Fruit fly (Drosophila melanogaster) whole organism, embryonic: ENCODE data around the gene CG15152.

Source experiments
- Asciz ChIP-seq: fragments of 200-800 bp; sonication (Bioruptor generic); optimal IDR thresholded peaks from 2 replicates; lab custom pipeline; 2017; ENCODE audit warnings: missing biosample characterization, mild to moderate bottlenecking, missing genetic modification characterization, missing genetic modification reagents
- Atf-2 ChIP-seq: fragments of 200-800 bp; sonication (Bioruptor generic); optimal IDR thresholded peaks from 2 replicates; lab custom pipeline; 2016; ENCODE audit warnings: missing biosample characterization, missing genetic modification characterization
- CG10462 ChIP-seq: fragments of 200-800 bp; sonication (Bioruptor generic); optimal IDR thresholded peaks from 2 replicates; lab custom pipeline; 2016; ENCODE audit warnings: missing biosample characterization, missing genetic modification characterization
- CG11247 ChIP-seq: fragments of 200-800 bp; sonication (Bioruptor generic); IDR thresholded peaks from 2 replicates; pipeline ENCODE4 v1.3.6; 2022; ENCODE audit warnings: missing biosample characterization, missing genetic modification characterization
- CG11504 ChIP-seq: fragments of 200-800 bp; sonication (Bioruptor generic); optimal IDR thresholded peaks from 3 replicates; lab custom pipeline; 2019; ENCODE audit warnings: missing biosample characterization, mild to moderate bottlenecking, missing genetic modification characterization, moderate library complexity
- CG13624 ChIP-seq: fragments of 200-800 bp; sonication (Bioruptor generic); optimal IDR thresholded peaks from 2 replicates; lab custom pipeline; 2016; ENCODE audit warnings: missing biosample characterization, missing genetic modification characterization
- CG14710 ChIP-seq: fragments of 200-800 bp; sonication (Bioruptor generic); optimal IDR thresholded peaks from 3 replicates; lab custom pipeline; 2019; ENCODE audit warnings: missing biosample characterization, mild to moderate bottlenecking, missing genetic modification characterization, moderate library complexity
- CG14965 ChIP-seq: fragments of 200-800 bp; sonication (Bioruptor generic); optimal IDR thresholded peaks from 2 replicates; lab custom pipeline; 2016; ENCODE audit warnings: missing biosample characterization, missing genetic modification characterization, borderline replicate concordance
- CG15269 ChIP-seq: fragments of 200-800 bp; sonication (Bioruptor generic); optimal IDR thresholded peaks from 2 replicates; lab custom pipeline; 2018; ENCODE audit warnings: missing biosample characterization, mild to moderate bottlenecking, missing genetic modification characterization, moderate library complexity
- CG1647 ChIP-seq: fragments of 200-800 bp; sonication (Bioruptor generic); optimal IDR thresholded peaks from 3 replicates; lab custom pipeline; 2016; ENCODE audit warnings: missing biosample characterization, missing genetic modification characterization
- CG17361 ChIP-seq: fragments of 200-800 bp; sonication (Bioruptor generic); IDR thresholded peaks from 3 replicates; pipeline ENCODE4 v1.3.6; 2022; ENCODE audit warnings: missing biosample characterization, missing genetic modification characterization
- CG17385 ChIP-seq: fragments of 200-800 bp; sonication (Bioruptor generic); optimal IDR thresholded peaks from 3 replicates; lab custom pipeline; 2018; ENCODE audit warnings: missing biosample characterization, mild to moderate bottlenecking, missing genetic modification characterization
- CG1792 ChIP-seq: fragments of 200-800 bp; sonication (Bioruptor generic); optimal IDR thresholded peaks from 2 replicates; lab custom pipeline; 2016; ENCODE audit warnings: missing biosample characterization, missing genetic modification characterization
- CG34422 ChIP-seq: fragments of 200-800 bp; sonication (Bioruptor generic); IDR thresholded peaks from 3 replicates; pipeline ENCODE4 v1.3.6; 2022; ENCODE audit warnings: missing biosample characterization, missing genetic modification characterization
- CG4360 ChIP-seq: fragments of 200-800 bp; sonication (Bioruptor generic); IDR thresholded peaks from 2 replicates; pipeline ENCODE4 v1.3.6; 2022; ENCODE audit warnings: missing biosample characterization, missing genetic modification characterization
- CG4707 ChIP-seq: fragments of 200-800 bp; sonication (Bioruptor generic); optimal IDR thresholded peaks from 2 replicates; lab custom pipeline; 2018; ENCODE audit warnings: missing biosample characterization, mild to moderate bottlenecking, missing genetic modification characterization, moderate library complexity
- CG4820 ChIP-seq: fragments of 200-800 bp; sonication (Bioruptor generic); optimal IDR thresholded peaks from 3 replicates; lab custom pipeline; 2016; ENCODE audit warnings: missing biosample characterization, missing genetic modification characterization
- CG4854 ChIP-seq: fragments of 200-800 bp; sonication (Bioruptor generic); optimal IDR thresholded peaks from 2 replicates; lab custom pipeline; 2016; ENCODE audit warnings: missing biosample characterization, missing genetic modification characterization, inconsistent platforms
- CG5953 ChIP-seq: fragments of 200-800 bp; sonication (Bioruptor generic); IDR thresholded peaks from 2 replicates; pipeline ENCODE4 v1.3.6; 2022; ENCODE audit warnings: missing biosample characterization, missing genetic modification characterization
- CG8478 ChIP-seq: fragments of >200 bp; optimal IDR thresholded peaks from 2 replicates; lab custom pipeline; 2018
- CG9817 ChIP-seq: fragments of 200-800 bp; sonication (Bioruptor generic); optimal IDR thresholded peaks from 2 replicates; lab custom pipeline; 2018; ENCODE audit warnings: missing biosample characterization, mild to moderate bottlenecking, missing genetic modification characterization, moderate library complexity
- CG9876 ChIP-seq: fragments of 200-800 bp; sonication (Bioruptor generic); optimal IDR thresholded peaks from 2 replicates; lab custom pipeline; 2016; ENCODE audit warnings: missing biosample characterization, missing genetic modification characterization
- ERR ChIP-seq: fragments of 200-800 bp; sonication (Bioruptor generic); optimal IDR thresholded peaks from 2 replicates; lab custom pipeline; 2016; ENCODE audit warnings: missing biosample characterization, missing genetic modification characterization
- Fer3 ChIP-seq: fragments of 200-800 bp; sonication (Bioruptor generic); optimal IDR thresholded peaks from 2 replicates; lab custom pipeline; 2018; ENCODE audit warnings: missing biosample characterization, mild to moderate bottlenecking, missing genetic modification characterization, moderate library complexity
- Hmx ChIP-seq: fragments of 200-800 bp; sonication (Bioruptor generic); optimal IDR thresholded peaks from 2 replicates; lab custom pipeline; 2016; ENCODE audit warnings: missing biosample characterization, missing genetic modification characterization
- Med ChIP-seq: fragments of 200-800 bp; sonication (Bioruptor generic); peaks from one replicate; lab custom pipeline; 2016; ENCODE audit warnings: missing biosample characterization, missing genetic modification characterization, mild to moderate bottlenecking, inconsistent platforms, moderate library complexity
- Nf-YB ChIP-seq: fragments of 200-800 bp; sonication (Bioruptor generic); optimal IDR thresholded peaks from 3 replicates; lab custom pipeline; 2019; ENCODE audit warnings: missing biosample characterization, mild to moderate bottlenecking, missing genetic modification characterization, moderate library complexity
- Nf-YC ChIP-seq: fragments of 200-800 bp; optimal IDR thresholded peaks from 3 replicates; lab custom pipeline; 2019; ENCODE audit warnings: missing biosample characterization, mild to moderate bottlenecking, missing genetic modification characterization, moderate library complexity
- Ptx1 ChIP-seq: fragments of 200-800 bp; sonication (Bioruptor generic); IDR thresholded peaks from 2 replicates; pipeline ENCODE4 v1.3.6; 2022; ENCODE audit warnings: missing biosample characterization, missing genetic modification characterization
- Rx ChIP-seq: fragments of 200-800 bp; sonication (Bioruptor generic); IDR thresholded peaks from 2 replicates; pipeline ENCODE4 v1.3.6; 2022; ENCODE audit warnings: missing biosample characterization, missing genetic modification characterization
- Sin3A ChIP-seq: fragments of >200 bp; optimal IDR thresholded peaks from 2 replicates; lab custom pipeline; 2018
- ase ChIP-seq: fragments of 200-800 bp; sonication (Bioruptor generic); IDR thresholded peaks from 3 replicates; pipeline ENCODE4 v1.3.6; 2022; ENCODE audit warnings: missing biosample characterization, missing genetic modification characterization
- ato ChIP-seq: fragments of 200-800 bp; sonication (Bioruptor generic); IDR thresholded peaks from 2 replicates; pipeline ENCODE4 v1.3.6; 2022; ENCODE audit warnings: missing biosample characterization, missing genetic modification characterization; ENCODE audit not compliant: partially characterized antibody
- chinmo ChIP-seq: fragments of 200-800 bp; sonication (Bioruptor generic); IDR thresholded peaks from 4 replicates; pipeline ENCODE4 v1.3.6; 2022; ENCODE audit warnings: missing biosample characterization, missing genetic modification characterization; ENCODE audit not compliant: partially characterized antibody
- chn ChIP-seq: fragments of 200-800 bp; sonication (Bioruptor generic); optimal IDR thresholded peaks from 2 replicates; lab custom pipeline; 2016; ENCODE audit warnings: missing biosample characterization, missing genetic modification characterization
- dysf ChIP-seq: fragments of 200-800 bp; sonication (Bioruptor generic); IDR thresholded peaks from 3 replicates; pipeline ENCODE4 v1.3.6; 2022; ENCODE audit warnings: missing biosample characterization, missing genetic modification characterization
- esg ChIP-seq: fragments of 200-800 bp; sonication (Bioruptor generic); conservative IDR thresholded peaks from 2 replicates; pipeline ENCODE4 v1.3.6; 2022; ENCODE audit warnings: missing biosample characterization, missing genetic modification characterization
- ewg ChIP-seq: fragments of 200-800 bp; sonication (Bioruptor generic); optimal IDR thresholded peaks from 3 replicates; lab custom pipeline; 2017; ENCODE audit warnings: mild to moderate bottlenecking, missing biosample characterization, missing genetic modification reagents, missing genetic modification characterization
- gcm ChIP-seq: fragments of 200-800 bp; sonication (Bioruptor generic); optimal IDR thresholded peaks from 2 replicates; lab custom pipeline; 2019; ENCODE audit warnings: missing biosample characterization, mild to moderate bottlenecking, missing genetic modification characterization, moderate library complexity
- gcm2 ChIP-seq: fragments of 200-800 bp; sonication (Bioruptor generic); optimal IDR thresholded peaks from 2 replicates; lab custom pipeline; 2016; ENCODE audit warnings: missing biosample characterization, missing genetic modification characterization
- insv ChIP-seq, 2 experiments: fragments of 200-800 bp; sonication (Bioruptor generic); optimal IDR thresholded peaks; 3 replicates each; lab custom pipeline; 2016 to 2018; ENCODE audit warnings: missing biosample characterization in 2 of 2, missing genetic modification characterization in 2 of 2
- nmo ChIP-seq: fragments of 200-800 bp; sonication (Bioruptor generic); optimal IDR thresholded peaks from 2 replicates; lab custom pipeline; 2018; ENCODE audit warnings: missing biosample characterization, mild to moderate bottlenecking, missing genetic modification characterization, moderate library complexity
- ro ChIP-seq: fragments of 200-800 bp; sonication (Bioruptor generic); IDR thresholded peaks from 2 replicates; pipeline ENCODE4 v1.3.6; 2022; ENCODE audit warnings: missing biosample characterization, missing genetic modification characterization
- salm ChIP-seq: fragments of 200-800 bp; sonication (Bioruptor generic); optimal IDR thresholded peaks from 2 replicates; lab custom pipeline; 2018; ENCODE audit warnings: missing biosample characterization, mild to moderate bottlenecking, missing genetic modification characterization
- sisA ChIP-seq: fragments of 200-800 bp; sonication (Bioruptor generic); IDR thresholded peaks from 2 replicates; pipeline ENCODE4 v1.3.6; 2022; ENCODE audit warnings: missing biosample characterization, missing genetic modification characterization
- stwl ChIP-seq: fragments of 200-800 bp; sonication (Bioruptor generic); optimal IDR thresholded peaks from 3 replicates; lab custom pipeline; 2018; ENCODE audit warnings: missing biosample characterization, mild to moderate bottlenecking, missing genetic modification characterization, moderate library complexity
- sug ChIP-seq: fragments of 200-800 bp; optimal IDR thresholded peaks from 2 replicates; lab custom pipeline; 2019; ENCODE audit warnings: missing biosample characterization, mild to moderate bottlenecking, missing genetic modification characterization, moderate library complexity
- tgo ChIP-seq: fragments of 200-800 bp; sonication (Bioruptor generic); IDR thresholded peaks from 3 replicates; pipeline ENCODE4 v1.3.6; 2022; ENCODE audit warnings: missing biosample characterization, missing genetic modification characterization
- ttk ChIP-seq: fragments of 200-800 bp; sonication (Bioruptor generic); IDR thresholded peaks from 2 replicates; pipeline ENCODE4 v2.1.2; 2022; ENCODE audit warnings: missing biosample characterization, missing genetic modification characterization
- tx ChIP-seq: fragments of 200-800 bp; sonication (Bioruptor generic); optimal IDR thresholded peaks from 2 replicates; lab custom pipeline; 2016; ENCODE audit warnings: missing biosample characterization, missing genetic modification characterization
- yki ChIP-seq: fragments of >200 bp; optimal IDR thresholded peaks from 3 replicates; lab custom pipeline; 2018

CG15152 gene

DNA sequence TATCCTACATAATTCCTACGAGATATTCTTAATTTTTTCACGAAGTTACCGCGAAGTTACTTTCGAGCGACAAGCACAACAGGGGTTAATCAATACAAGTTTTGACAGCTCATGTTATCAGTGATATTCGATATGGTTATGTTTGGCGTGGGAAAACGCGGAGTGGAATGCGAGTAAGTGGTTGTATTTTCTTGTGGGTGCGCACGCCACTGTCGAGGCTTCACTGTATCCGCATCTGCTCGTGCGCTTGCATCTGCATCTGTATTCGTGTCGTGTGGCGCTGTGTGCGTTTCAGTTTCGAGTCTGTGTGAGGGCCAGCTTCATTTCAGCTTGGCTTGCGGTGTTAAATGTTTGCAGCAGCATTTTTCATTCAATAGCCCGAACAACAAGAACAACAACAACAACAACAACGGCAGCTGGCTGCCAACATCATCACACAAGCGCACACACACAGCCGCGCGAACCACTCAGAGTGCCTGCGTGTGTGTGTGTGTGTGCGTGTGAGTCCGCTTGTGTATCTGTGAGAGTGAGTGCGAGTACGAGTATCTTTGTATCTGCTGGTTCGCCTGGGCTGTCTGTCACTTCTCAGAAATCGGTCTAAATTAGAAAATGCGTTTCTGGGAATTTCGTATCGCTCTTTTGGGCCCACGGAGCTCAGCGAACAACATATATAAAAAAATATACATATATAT, 36.9 kb downstream of the CG15152 start (continued):
- TF ChIP-seq Nf-YB (GFP tag; lab: Kevin White, UChicago) = peak; percentile 46
- TF ChIP-seq CG1647 (GFP tag; lab: Kevin White, UChicago) = peak; percentile 32
- no peak for TF ChIP-seq CG14965 (GFP tag; lab: Kevin White, UChicago)
- TF ChIP-seq CG4820 = no peak
- no peak for TF ChIP-seq Hmx
- peak; percentile 59 for TF ChIP-seq CG13624 (GFP tag; lab: Kevin White, UChicago)
- no peak for TF ChIP-seq CG17385 (GFP tag; lab: Kevin White, UChicago)
- peak; percentile 10 for TF ChIP-seq stwl
- TF ChIP-seq CG1792 = peak; percentile 3
- TF ChIP-seq Ptx1 (GFP tag; lab: Robert Waterston, UW) = peak; percentile 67
- peak; percentile 73 for TF ChIP-seq sisA (GFP tag; lab: Robert Waterston, UW)
- peak; percentile 47 for TF ChIP-seq gcm (GFP tag; lab: Kevin White, UChicago)
- no peak for TF ChIP-seq CG10462 (GFP tag; lab: Kevin White, UChicago)
- peak; percentile 62; the same call in 1 of the 2 replicates for TF ChIP-seq Rx (GFP tag; lab: Robert Waterston, UW)
- no peak for TF ChIP-seq Sin3A (lab: Kevin White, UChicago)
- 0 out of 2 replicates have a peak, but pooled peaks have one; percentile 10 for TF ChIP-seq ro
- TF ChIP-seq ERR (GFP tag; lab: Kevin White, UChicago) = no peak
- TF ChIP-seq ato = peak; percentile 29; the same call in 1 of the 2 replicates
- TF ChIP-seq Atf-2 (GFP tag; lab: Kevin White, UChicago) = peak; percentile 69
- peak; percentile 60 for TF ChIP-seq chn (GFP tag; lab: Kevin White, UChicago)
- peak; percentile 34 for TF ChIP-seq ewg
- TF ChIP-seq Fer3 (tag; lab: Kevin White, UChicago) = no peak
- peak; percentile 97 for TF ChIP-seq CG8478 (lab: Kevin White, UChicago)
- TF ChIP-seq CG4854 (GFP tag; lab: Kevin White, UChicago) = peak; percentile 20
- TF ChIP-seq CG9876 (GFP tag; lab: Kevin White, UChicago) = peak; percentile 67
- TF ChIP-seq tx (GFP tag; lab: Kevin White, UChicago) = peak; percentile 56
- peak; percentile 46 for TF ChIP-seq Nf-YC (tag; lab: Kevin White, UChicago)
- TF ChIP-seq tgo (GFP tag; lab: Robert Waterston, UW) = peak; percentile 55; the same call in 2 of the 3 replicates
- TF ChIP-seq salm (tag; lab: Kevin White, UChicago) = no peak
- TF ChIP-seq sug = no peak
- peak; percentile 94 for TF ChIP-seq Med (GFP tag; lab: Kevin White, UChicago)
- TF ChIP-seq esg = peak; percentile 68
- peak; percentile 69; the same call in 1 of the 2 replicates for TF ChIP-seq CG11247 (GFP tag; lab: Robert Waterston, UW)
- TF ChIP-seq Asciz (GFP tag; lab: Kevin White, UChicago) = no peak
- TF ChIP-seq CG14710 (tag; lab: Kevin White, UChicago) = no peak
- peak; percentile 75 for TF ChIP-seq ase (GFP tag; lab: Robert Waterston, UW)
- no peak for TF ChIP-seq CG11504 (tag; lab: Kevin White, UChicago)
- peak; percentile 99 for TF ChIP-seq chinmo (GFP tag; lab: Robert Waterston, UW)
- peak; percentile 80 for TF ChIP-seq CG34422
- peak; percentile 39 for TF ChIP-seq CG9817 (tag; lab: Kevin White, UChicago)
- peak; percentile 72 for TF ChIP-seq CG5953 (GFP tag; lab: Robert Waterston, UW)
- peak; percentile 23; the same call in 1 of the 2 replicates for TF ChIP-seq ttk (GFP tag; lab: Robert Waterston, UW)
- TF ChIP-seq gcm2 (GFP tag; lab: Kevin White, UChicago) = peak; percentile 13
- peak; percentile 72; the same call in 2 of the 3 replicates for TF ChIP-seq dysf (GFP tag; lab: Robert Waterston, UW)
- TF ChIP-seq CG15269 (tag; lab: Kevin White, UChicago) = peak; percentile 30
- no peak for TF ChIP-seq insv (GFP tag; optimal IDR thresholded peaks at IDR 0.05; lab: Kevin White, UChicago)
- TF ChIP-seq CG17361 = 0 out of 3 replicates have a peak, but pooled peaks have one; percentile 53
- TF ChIP-seq yki (lab: Kevin White, UChicago) = no peak
- TF ChIP-seq CG4707 (GFP tag; lab: Kevin White, UChicago) = no peak
- peak; percentile 100 for TF ChIP-seq CG4360
- TF ChIP-seq nmo (GFP tag; lab: Kevin White, UChicago) = peak; percentile 48
